Worm (Caenorhabditis elegans) whole organism, L3 larva: ENCODE data around the gene T28A11.2.

Experiments
- ZK546.5 ChIP-seq: sonication (generic microtip); optimal IDR thresholded peaks from 2 replicates; lab custom pipeline; 2017; ENCODE audit warnings: missing biosample characterization, missing genetic modification characterization
- aly-2 ChIP-seq: fragments of 150-350 bp; optimal IDR thresholded peaks from 2 replicates; lab custom pipeline; 2014; ENCODE audit warnings: missing biosample characterization, missing genetic modification characterization
- ama-1 ChIP-seq: fragments of 150-350 bp; optimal IDR thresholded peaks from 2 replicates; lab custom pipeline; 2018
- ceh-16 ChIP-seq: sonication (generic microtip); optimal IDR thresholded peaks from 2 replicates; lab custom pipeline; 2017; ENCODE audit warnings: missing biosample characterization, missing genetic modification characterization
- ceh-82 ChIP-seq: fragments of 150-350 bp; optimal IDR thresholded peaks from 2 replicates; lab custom pipeline; 2014; ENCODE audit warnings: missing biosample characterization, missing genetic modification characterization
- daf-12 ChIP-seq: fragments of 150-350 bp; optimal IDR thresholded peaks from 2 replicates; lab custom pipeline; 2014; ENCODE audit warnings: missing biosample characterization, missing genetic modification reagents, missing genetic modification characterization
- egl-5 ChIP-seq: fragments of 150-350 bp; optimal IDR thresholded peaks from 2 replicates; lab custom pipeline; 2017; ENCODE audit warnings: missing biosample characterization, missing genetic modification reagents, missing genetic modification characterization, inconsistent platforms
- elt-1 ChIP-seq: fragments of 150-350 bp; optimal IDR thresholded peaks from 2 replicates; lab custom pipeline; 2014; ENCODE audit warnings: missing biosample characterization, missing genetic modification characterization
- elt-2 ChIP-seq: sonication (generic microtip); optimal IDR thresholded peaks from 2 replicates; lab custom pipeline; 2016; ENCODE audit warnings: missing genetic modification reagents, mild to moderate bottlenecking, missing genetic modification characterization, missing compliant biosample characterization
- elt-3 ChIP-seq, 3 experiments: fragments of 150-350 bp in 1 of 3; sonication (generic microtip) in 2 of 3; optimal IDR thresholded peaks; 2 replicates in 2 of 3; 4 replicates in 1 of 3; lab custom pipeline; 2014 to 2017; ENCODE audit warnings: missing biosample characterization in 3 of 3, missing genetic modification characterization in 3 of 3
- fkh-10 ChIP-seq: sonication (generic microtip); optimal IDR thresholded peaks from 2 replicates; lab custom pipeline; 2017; ENCODE audit warnings: missing biosample characterization, missing genetic modification reagents, missing genetic modification characterization
- fkh-2 ChIP-seq: fragments of 150-350 bp; optimal IDR thresholded peaks from 2 replicates; lab custom pipeline; 2014; ENCODE audit warnings: missing biosample characterization, missing genetic modification reagents, missing genetic modification characterization
- hmg-11 ChIP-seq: sonication (generic microtip); optimal IDR thresholded peaks from 2 replicates; lab custom pipeline; 2016; ENCODE audit warnings: missing genetic modification characterization, missing compliant biosample characterization
- jun-1 ChIP-seq: fragments of 150-350 bp; optimal IDR thresholded peaks from 2 replicates; lab custom pipeline; 2014; ENCODE audit warnings: missing biosample characterization, missing genetic modification reagents, missing genetic modification characterization
- lin-15B ChIP-seq: fragments of 150-350 bp; optimal IDR thresholded peaks from 2 replicates; lab custom pipeline; 2014; ENCODE audit warnings: missing biosample characterization, missing genetic modification characterization
- lin-39 ChIP-seq: fragments of 150-350 bp; optimal IDR thresholded peaks from 2 replicates; lab custom pipeline; 2018; ENCODE audit warnings: missing biosample characterization, missing genetic modification reagents, missing genetic modification characterization
- mdl-1 ChIP-seq: fragments of 150-350 bp; optimal IDR thresholded peaks from 2 replicates; lab custom pipeline; 2014; ENCODE audit warnings: missing biosample characterization, missing genetic modification characterization
- mml-1 ChIP-seq: fragments of 150-350 bp; sonication (generic microtip); optimal IDR thresholded peaks from 3 replicates; lab custom pipeline; 2014; ENCODE audit warnings: missing biosample characterization, missing genetic modification characterization
- nfya-1 ChIP-seq: sonication (generic microtip); optimal IDR thresholded peaks from 2 replicates; lab custom pipeline; 2017; ENCODE audit warnings: missing genetic modification characterization, mild to moderate bottlenecking, missing compliant biosample characterization, antibody characterized with exemption, moderate library complexity; ENCODE audit not compliant: insufficient read depth
- nhr-11 ChIP-seq: fragments of 150-350 bp; optimal IDR thresholded peaks from 2 replicates; lab custom pipeline; 2014; ENCODE audit warnings: missing biosample characterization, missing genetic modification characterization
- nhr-23 ChIP-seq: fragments of 150-350 bp; optimal IDR thresholded peaks from 2 replicates; lab custom pipeline; 2014; ENCODE audit warnings: missing biosample characterization, missing genetic modification reagents, missing genetic modification characterization
- nhr-237 ChIP-seq: fragments of 150-350 bp; optimal IDR thresholded peaks from 2 replicates; lab custom pipeline; 2014; ENCODE audit warnings: missing biosample characterization, missing genetic modification characterization
- nhr-25 ChIP-seq: sonication (generic microtip); optimal IDR thresholded peaks from 2 replicates; lab custom pipeline; 2017; ENCODE audit warnings: missing biosample characterization, missing genetic modification characterization
- nhr-28 ChIP-seq: fragments of 150-350 bp; optimal IDR thresholded peaks from 2 replicates; lab custom pipeline; 2014; ENCODE audit warnings: missing biosample characterization, missing genetic modification characterization
- nhr-76 ChIP-seq: fragments of 150-350 bp; sonication (generic microtip); optimal IDR thresholded peaks from 5 replicates; lab custom pipeline; 2014; ENCODE audit warnings: missing biosample characterization, missing genetic modification characterization
- nhr-77 ChIP-seq: fragments of 150-350 bp; optimal IDR thresholded peaks from 2 replicates; lab custom pipeline; 2014; ENCODE audit warnings: missing biosample characterization, missing genetic modification characterization
- pha-4 ChIP-seq: fragments of 150-350 bp; optimal IDR thresholded peaks from 2 replicates; lab custom pipeline; 2014; ENCODE audit warnings: missing biosample characterization, missing genetic modification reagents, missing genetic modification characterization
- pqm-1 ChIP-seq: fragments of 150-350 bp; optimal IDR thresholded peaks from 2 replicates; lab custom pipeline; 2017; ENCODE audit warnings: missing biosample characterization, missing genetic modification characterization, inconsistent platforms
- sea-2 ChIP-seq: fragments of 150-350 bp; sonication (generic microtip); optimal IDR thresholded peaks from 4 replicates; lab custom pipeline; 2014; ENCODE audit warnings: missing biosample characterization, missing genetic modification reagents, missing genetic modification characterization
- skn-1 ChIP-seq: fragments of 150-350 bp; optimal IDR thresholded peaks from 2 replicates; lab custom pipeline; 2014; ENCODE audit warnings: missing biosample characterization, missing genetic modification characterization
- snpc-4 ChIP-seq: fragments of 150-350 bp; optimal IDR thresholded peaks from 2 replicates; lab custom pipeline; 2014; ENCODE audit warnings: missing biosample characterization, missing genetic modification characterization
- tbx-2 ChIP-seq: sonication (generic microtip); optimal IDR thresholded peaks from 2 replicates; lab custom pipeline; 2016; ENCODE audit warnings: mild to moderate bottlenecking, missing genetic modification characterization, missing compliant biosample characterization
- unc-39 ChIP-seq: sonication (generic microtip); optimal IDR thresholded peaks from 4 replicates; lab custom pipeline; 2017; ENCODE audit warnings: missing biosample characterization, missing genetic modification characterization
- zag-1 ChIP-seq: fragments of 150-350 bp; optimal IDR thresholded peaks from 2 replicates; lab custom pipeline; 2014; ENCODE audit warnings: missing biosample characterization, missing genetic modification characterization
- ztf-11 ChIP-seq: fragments of 150-350 bp; optimal IDR thresholded peaks from 2 replicates; lab custom pipeline; 2014; ENCODE audit warnings: missing biosample characterization, missing genetic modification characterization

T28A11.2 gene

DNA sequence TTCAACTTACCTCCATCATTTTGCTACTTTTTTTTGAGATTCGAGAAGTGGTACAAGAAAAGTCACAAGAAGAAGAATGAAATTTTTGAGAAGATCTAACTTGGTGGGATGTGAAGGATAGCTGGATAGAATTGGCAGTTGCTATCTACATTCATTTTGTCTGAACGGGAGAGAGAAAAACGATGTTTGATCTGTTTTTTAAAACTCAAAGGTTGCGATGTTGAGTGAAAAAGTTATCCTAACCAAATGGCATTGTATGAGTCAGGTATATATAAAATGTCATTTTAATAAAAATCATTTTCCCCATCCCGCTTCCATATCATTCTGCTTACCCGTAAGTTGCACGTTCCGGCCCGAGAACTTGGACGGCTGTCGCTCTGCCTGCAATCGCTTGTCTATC, 9.1 kb downstream of the T28A11.2 start, which contains the start of gene F35F10.6:
Gene F35F10.6, minus strand, starts transcription at position 101 of the 400 bp plus-strand sequence.
- TF ChIP-seq fkh-10 (GFP tag; lab: Kevin White, UChicago) (no peak), lin-15B (no peak), jun-1 (tag; lab: Kevin White, UChicago) (no peak), nhr-23 (no peak), skn-1 (tag; lab: Kevin White, UChicago) (no peak), zag-1 (tag; lab: Kevin White, UChicago) (no peak), elt-3 (tag; optimal IDR thresholded peaks at IDR 0.05; lab: Kevin White, UChicago) (no peak), nhr-237 (no peak), pha-4 (no peak), ZK546.5 (tag; lab: Kevin White, UChicago) (no peak), nhr-76 (tag; lab: Kevin White, UChicago) (no peak), sea-2 (GFP tag; lab: Kevin White, UChicago) (no peak), ama-1 (no peak), egl-5 (tag; lab: Kevin White, UChicago) (no peak), nhr-25 (tag; lab: Kevin White, UChicago) (no peak), fkh-2 (tag; lab: Kevin White, UChicago) (no peak)
- TF ChIP-seq, all 47 proteins: peak for 0

DNA sequence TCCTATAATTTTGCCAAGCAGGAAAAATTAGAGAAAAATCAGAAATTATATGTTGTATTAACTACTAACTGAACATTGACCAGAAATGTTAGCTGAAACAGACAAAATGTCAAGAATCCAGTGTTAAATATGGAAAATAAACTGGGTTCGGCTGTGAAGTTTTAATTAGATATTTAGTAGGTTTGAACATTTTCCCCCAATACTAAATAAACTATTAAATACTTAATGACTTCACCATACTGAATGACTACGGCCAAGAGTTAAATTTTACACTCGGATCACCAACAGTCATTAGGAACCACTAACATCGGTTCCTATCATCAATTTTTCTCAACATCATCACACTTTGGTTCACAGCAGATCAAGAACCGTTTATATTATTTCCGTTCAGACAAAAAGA, 15.2 kb downstream of the T28A11.2 start:
- TF ChIP-seq mdl-1 (tag; lab: Kevin White, UChicago): no peak
- no peak for TF ChIP-seq elt-2 (tag; lab: Kevin White, UChicago)
- no peak for TF ChIP-seq elt-3 (tag; optimal IDR thresholded peaks at IDR 0.05; lab: Kevin White, UChicago)
- TF ChIP-seq lin-39 (tag; lab: Kevin White, UChicago): no peak
- no peak for TF ChIP-seq lin-15B
- TF ChIP-seq ceh-16 (tag; lab: Kevin White, UChicago): no peak
- no peak for TF ChIP-seq unc-39 (tag; lab: Kevin White, UChicago)
- TF ChIP-seq mml-1 (tag; lab: Kevin White, UChicago): no peak
- TF ChIP-seq aly-2 (tag; lab: Kevin White, UChicago): no peak
- no peak for TF ChIP-seq skn-1 (tag; lab: Kevin White, UChicago)
- TF ChIP-seq daf-12 (tag; lab: Kevin White, UChicago): no peak
- TF ChIP-seq jun-1 (tag; lab: Kevin White, UChicago): no peak
- no peak for TF ChIP-seq nhr-25 (tag; lab: Kevin White, UChicago)
- no peak for TF ChIP-seq nhr-237
- TF ChIP-seq nhr-76 (tag; lab: Kevin White, UChicago): no peak
- TF ChIP-seq hmg-11 (tag; lab: Kevin White, UChicago): no peak

DNA sequence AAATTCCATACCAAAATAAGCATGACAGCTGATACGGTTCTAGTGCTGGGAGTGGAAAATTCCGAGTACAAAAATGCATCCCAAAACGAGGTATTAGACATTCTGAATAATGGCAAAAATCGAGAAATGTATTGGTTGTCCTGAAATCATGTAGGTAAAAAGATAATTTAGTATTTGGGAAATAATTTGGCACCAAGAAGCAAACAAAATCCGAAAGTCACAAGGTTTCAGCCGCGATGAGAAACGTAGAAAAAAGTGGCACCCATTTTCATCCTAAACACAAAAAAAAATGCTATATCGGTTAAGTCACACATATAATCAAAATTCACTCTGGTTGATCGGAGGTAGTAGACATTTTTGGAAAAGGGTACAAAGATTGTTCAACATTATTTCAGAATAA, 17.6 kb downstream of the T28A11.2 start, which contains the start of gene srx-122:
Gene srx-122, minus strand, starts transcription at position 101 of the 400 bp plus-strand sequence.
- no peak for TF ChIP-seq snpc-4 (tag; lab: Kevin White, UChicago)
- TF ChIP-seq fkh-2 (tag; lab: Kevin White, UChicago): no peak
- TF ChIP-seq pqm-1 (tag; lab: Kevin White, UChicago): no peak
- no peak for TF ChIP-seq tbx-2
- no peak for TF ChIP-seq daf-12 (tag; lab: Kevin White, UChicago)
- TF ChIP-seq lin-15B: no peak
- TF ChIP-seq lin-39 (tag; lab: Kevin White, UChicago): no peak
- TF ChIP-seq ZK546.5 (tag; lab: Kevin White, UChicago): no peak
- TF ChIP-seq nhr-76 (tag; lab: Kevin White, UChicago): no peak
- TF ChIP-seq aly-2 (tag; lab: Kevin White, UChicago): no peak
- TF ChIP-seq elt-2 (tag; lab: Kevin White, UChicago): no peak
- TF ChIP-seq nhr-28 (tag; lab: Kevin White, UChicago): no peak
- TF ChIP-seq zag-1 (tag; lab: Kevin White, UChicago): no peak

DNA sequence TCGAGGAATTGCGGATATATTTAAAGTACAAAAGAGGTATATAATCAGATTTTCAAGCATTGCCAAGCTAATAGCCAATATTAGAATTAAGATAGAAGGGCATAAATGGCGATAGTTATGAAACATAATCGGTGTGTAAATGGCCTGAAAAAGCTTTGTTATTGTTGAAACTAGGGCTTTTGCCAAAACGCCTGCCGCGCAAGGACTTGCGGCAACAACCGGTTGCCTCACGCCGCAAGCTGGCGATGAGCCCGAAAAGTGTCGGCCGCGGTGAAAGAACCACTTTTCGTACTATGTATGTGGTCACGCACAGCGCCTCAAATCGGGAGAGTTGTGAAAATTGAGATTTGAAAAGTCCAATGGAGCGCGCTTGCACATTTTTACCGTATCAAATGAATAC, 19.3 kb downstream of the T28A11.2 start:
- TF ChIP-seq ztf-11 (tag; lab: Kevin White, UChicago) (no peak), nhr-77 (tag; lab: Kevin White, UChicago) (no peak), snpc-4 (tag; lab: Kevin White, UChicago) (no peak), jun-1 (tag; lab: Kevin White, UChicago) (no peak), elt-1 (no peak), ceh-16 (tag; lab: Kevin White, UChicago) (no peak), pqm-1 (tag; lab: Kevin White, UChicago) (no peak), nhr-11 (no peak), ceh-82 (tag; lab: Kevin White, UChicago) (no peak), zag-1 (tag; lab: Kevin White, UChicago) (no peak), daf-12 (tag; lab: Kevin White, UChicago) (no peak), nfya-1 (tag; lab: Kevin White, UChicago) (no peak)
- TF ChIP-seq, all 47 proteins: peak for 0
